Fruit fly (Drosophila melanogaster): Measurements from ENCODE around the gene Cpr65Ax1.

The Cpr65Ax1 gene

dm6 chr3L:6106717-6107116, 41.1 kb downstream of the Cpr65Ax1 start:
- TF ChIP-seq Nf-YC (tag; optimal IDR thresholded peaks at IDR 0.05) (peak; percentile 23), crc (GFP tag; optimal IDR thresholded peaks at IDR 0.05) (no peak), emc (GFP tag; optimal IDR thresholded peaks at IDR 0.05) (no peak), dmrt11E (tag; optimal IDR thresholded peaks at IDR 0.05) (no peak), D19A (tag; optimal IDR thresholded peaks at IDR 0.05) (no peak), crol (GFP tag; IDR thresholded peaks at IDR 0.05) (peak; percentile 63), HmgZ (tag; optimal IDR thresholded peaks at IDR 0.05) (no peak), Lpt (GFP tag; optimal IDR thresholded peaks at IDR 0.05) (no peak), Taf1 (GFP tag; IDR thresholded peaks at IDR 0.05) (no peak), tll (GFP tag; optimal IDR thresholded peaks at IDR 0.05) (peak in 1 of 2 experiments; percentile 56), CkIIα-i1 (GFP tag; IDR thresholded peaks at IDR 0.05) (no peak), kni (GFP tag; optimal IDR thresholded peaks at IDR 0.05) (peak; percentile 3), CTCF (GFP tag; optimal IDR thresholded peaks at IDR 0.05) (no peak), CG8290 (GFP tag; optimal IDR thresholded peaks at IDR 0.05) (no peak), CG8290 (tag; optimal IDR thresholded peaks at IDR 0.05) (no peak), pan (optimal IDR thresholded peaks at IDR 0.05) (no peak), pan (GFP tag; optimal IDR thresholded peaks at IDR 0.05 in 1 of 2, IDR thresholded peaks at IDR 0.05 in 1 of 2) (no peak), CG10366 (GFP tag; IDR thresholded peaks at IDR 0.05) (no peak), Mad (GFP tag; optimal IDR thresholded peaks at IDR 0.05) (no peak), CG1602 (GFP tag; optimal IDR thresholded peaks at IDR 0.05) (no peak), CG3065 (GFP tag; optimal IDR thresholded peaks at IDR 0.05) (no peak), Hey (tag; optimal IDR thresholded peaks at IDR 0.05) (peak; percentile 79), tio (GFP tag; optimal IDR thresholded peaks at IDR 0.05) (no peak), bab2 (GFP tag; optimal IDR thresholded peaks at IDR 0.05) (no peak), Usf (GFP tag; optimal IDR thresholded peaks at IDR 0.05) (no peak), Spps (tag; optimal IDR thresholded peaks at IDR 0.05) (no peak), CG8478 (optimal IDR thresholded peaks at IDR 0.05) (no peak), al (GFP tag; IDR thresholded peaks at IDR 0.05) (no peak), gsb-n (tag; optimal IDR thresholded peaks at IDR 0.05) (peak; percentile 28), CG3407 (GFP tag; optimal IDR thresholded peaks at IDR 0.05) (no peak), CG17385 (GFP tag; optimal IDR thresholded peaks at IDR 0.05) (no peak), cwo (GFP tag; optimal IDR thresholded peaks at IDR 0.05) (peak; percentile 33), ab (GFP tag; optimal IDR thresholded peaks at IDR 0.05) (no peak), CG10431 (GFP tag; optimal IDR thresholded peaks at IDR 0.05) (no peak), sug (tag; optimal IDR thresholded peaks at IDR 0.05) (no peak), CG17328 (GFP tag; IDR thresholded peaks at IDR 0.05) (no peak), CG13424 (tag; optimal IDR thresholded peaks at IDR 0.05) (no peak), CG17802 (tag; optimal IDR thresholded peaks at IDR 0.05) (no peak), CG1233 (GFP tag; optimal IDR thresholded peaks at IDR 0.05) (no peak), oc (tag; optimal IDR thresholded peaks at IDR 0.05) (peak; percentile 70), lbe (GFP tag; optimal IDR thresholded peaks at IDR 0.05) (no peak), CG13775 (GFP tag; optimal IDR thresholded peaks at IDR 0.05) (no peak), az2 (GFP tag; optimal IDR thresholded peaks at IDR 0.05) (no peak), Vsx1 (GFP tag; optimal IDR thresholded peaks at IDR 0.05) (peak; percentile 20), crp (GFP tag; optimal IDR thresholded peaks at IDR 0.05) (no peak), nerfin-1 (tag; optimal IDR thresholded peaks at IDR 0.05) (peak; percentile 13), Antp (GFP tag; optimal IDR thresholded peaks at IDR 0.05) (no peak), CG11085 (GFP tag; IDR thresholded peaks at IDR 0.05) (no peak), CG12236 (GFP tag; optimal IDR thresholded peaks at IDR 0.05) (no peak), Doc2 (GFP tag; IDR thresholded peaks at IDR 0.05) (no peak), CG30403 (GFP tag; optimal IDR thresholded peaks at IDR 0.05) (no peak), ATbp (GFP tag; optimal IDR thresholded peaks at IDR 0.05) (no peak), Hmx (GFP tag; optimal IDR thresholded peaks at IDR 0.05) (no peak), zen2 (GFP tag; IDR thresholded peaks at IDR 0.05; ENCODE audit: partially characterized antibody) (no peak)
